Worm (Caenorhabditis elegans) whole organism, young adult: Measurements from ENCODE around the gene try-3.

ENCODE experiments used
- F49E8.2 ChIP-seq: sonication (generic microtip); optimal IDR thresholded peaks from 3 replicates; lab custom pipeline; 2017; ENCODE audit warnings: missing genetic modification characterization, mild to moderate bottlenecking, missing compliant biosample characterization, antibody characterized with exemption, moderate library complexity; ENCODE audit not compliant: insufficient read depth
- F55B11.4 ChIP-seq: sonication (generic microtip); optimal IDR thresholded peaks from 2 replicates; lab custom pipeline; 2016; ENCODE audit warnings: missing compliant biosample characterization, missing genetic modification characterization, borderline replicate concordance; ENCODE audit not compliant: insufficient read depth
- F57C9.4 ChIP-seq: sonication (generic microtip); optimal IDR thresholded peaks from 2 replicates; lab custom pipeline; 2017; ENCODE audit warnings: mild to moderate bottlenecking, missing genetic modification characterization, missing compliant biosample characterization
- T26A5.8 ChIP-seq: sonication (generic microtip); optimal IDR thresholded peaks from 2 replicates; lab custom pipeline; 2016; ENCODE audit warnings: missing genetic modification characterization, missing compliant biosample characterization
- akir-1 ChIP-seq: fragments of 200-800 bp; sonication (Bioruptor generic); optimal IDR thresholded peaks from 2 replicates; lab custom pipeline; 2018; ENCODE audit warnings: mild to moderate bottlenecking, missing genetic modification characterization, moderate library complexity, missing compliant biosample characterization
- attf-6 ChIP-seq: fragments of 200-800 bp; sonication (Bioruptor generic); IDR thresholded peaks from 2 replicates; pipeline ENCODE4 v1.3.6; 2022; ENCODE audit warnings: missing genetic modification reagents, missing genetic modification characterization, missing compliant biosample characterization
- hsf-1 ChIP-seq: fragments of 200-800 bp; sonication (Bioruptor generic); IDR thresholded peaks from 2 replicates; pipeline ENCODE4 v1.3.6; 2022; ENCODE audit warnings: missing genetic modification reagents, missing genetic modification characterization, missing compliant biosample characterization
- rec-8 ChIP-seq, 2 experiments: sonication (generic microtip); optimal IDR thresholded peaks; 2 replicates each; lab custom pipeline; 2016; ENCODE audit warnings: mild to moderate bottlenecking in 2 of 2, missing genetic modification characterization in 2 of 2, missing genetic modification reagents in 2 of 2, missing genotype in 2 of 2, missing biosample characterization in 1 of 2, missing compliant biosample characterization in 1 of 2, moderate library complexity in 1 of 2
- xnd-1 ChIP-seq: sonication (generic microtip); optimal IDR thresholded peaks from 2 replicates; lab custom pipeline; 2016; ENCODE audit warnings: missing genotype, missing genetic modification reagents, missing genetic modification characterization, missing compliant biosample characterization

ce11 chrIV:6526522-6526921 is 30.4 kb upstream of the try-3 start:
- TF ChIP-seq F49E8.2 (tag; lab: Kevin White, UChicago) (peak; percentile 78), akir-1 (GFP tag; lab: Kevin White, UChicago) (no peak), attf-6 (GFP tag; lab: Robert Waterston, UW) (peak; percentile 81), F55B11.4 (tag; lab: Kevin White, UChicago) (no peak), hsf-1 (GFP tag; lab: Robert Waterston, UW) (peak; percentile 68), rec-8 (tag; optimal IDR thresholded peaks at IDR 0.05; lab: Kevin White, UChicago) (peak in 1 of 2 experiments; percentile 44), xnd-1 (tag; lab: Kevin White, UChicago) (peak; percentile 34), F57C9.4 (tag; lab: Kevin White, UChicago) (no peak), T26A5.8 (tag; lab: Kevin White, UChicago) (no peak)
